Comparison of ENCODE assay signal across 5 fruit fly cellular contexts in the genomic region with DNA sequence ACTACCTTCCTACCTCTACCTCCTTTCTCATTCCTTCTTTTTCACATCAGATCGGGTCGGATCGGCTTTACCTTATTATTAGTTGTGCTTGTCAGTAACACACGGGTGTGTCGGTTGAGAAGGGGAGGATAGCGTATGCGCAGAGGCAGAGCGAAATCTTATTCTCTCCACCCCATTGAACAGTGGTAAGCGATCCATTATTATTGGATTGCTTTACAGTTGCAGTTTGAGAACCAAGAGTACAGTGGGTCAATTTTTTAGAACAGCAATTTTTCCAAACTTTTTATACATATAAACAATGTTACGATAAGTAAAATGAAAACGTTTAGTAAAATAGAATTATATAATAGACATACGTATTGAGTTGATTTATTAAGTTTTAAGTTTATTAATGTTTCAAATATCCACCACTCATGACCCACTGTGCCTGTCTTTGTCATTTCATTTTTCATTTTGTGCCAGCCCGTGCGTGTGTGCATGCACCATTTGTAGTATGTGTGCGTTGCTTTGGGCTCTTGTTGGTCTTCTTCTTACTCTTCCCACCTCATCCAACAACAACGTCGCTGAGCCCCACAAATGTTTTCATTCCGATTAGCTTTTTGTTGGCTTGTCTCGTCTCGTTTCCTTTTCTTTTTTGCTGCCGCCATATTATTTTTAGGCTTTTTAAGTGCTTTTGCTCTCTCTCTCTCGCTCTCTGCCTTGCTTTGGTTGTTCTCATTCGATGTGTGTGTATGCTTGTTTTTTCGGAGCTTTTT.
TF ChIP-seq lines count a peak whose summit lies in the region.

No protein-coding gene starts in this region.

- TF ChIP-seq CTCF in whole organism, embryonic (GFP tag; optimal IDR thresholded peaks at IDR 0.05; lab: Kevin White, UChicago) = peak; percentile 79

TF ChIP-seq in whole organism, adult, 20 proteins besides CTCF, POLR2A, EP300 and RAD21 (continues in another document):
- peak; percentile 98 for TF ChIP-seq CG1620 (GFP tag; optimal IDR thresholded peaks at IDR 0.05; lab: Kevin White, UChicago)
- TF ChIP-seq bab1 (GFP tag; optimal IDR thresholded peaks at IDR 0.05; lab: Kevin White, UChicago) = peak; percentile 87
- TF ChIP-seq ovo (GFP tag; optimal IDR thresholded peaks at IDR 0.05; lab: Kevin White, UChicago) = peak; percentile 97
- peak; percentile 99 for TF ChIP-seq CG33017 (tag; optimal IDR thresholded peaks at IDR 0.05; lab: Kevin White, UChicago)
- peak; percentile 97 for TF ChIP-seq Mnt (GFP tag; optimal IDR thresholded peaks at IDR 0.05; lab: Kevin White, UChicago)
- peak; percentile 98 for TF ChIP-seq Clk (GFP tag; optimal IDR thresholded peaks at IDR 0.05; lab: Kevin White, UChicago)
- TF ChIP-seq toe (GFP tag; optimal IDR thresholded peaks at IDR 0.05; lab: Kevin White, UChicago) = peak; percentile 98
- TF ChIP-seq Hr96 (GFP tag; optimal IDR thresholded peaks at IDR 0.05; lab: Kevin White, UChicago) = peak; percentile 99
- peak; percentile 98 for TF ChIP-seq kay (GFP tag; lab: Kevin White, UChicago; ENCODE audit: borderline replicate concordance)
- no peak for TF ChIP-seq cnc (optimal IDR thresholded peaks at IDR 0.05; lab: Kevin White, UChicago)
- peak; percentile 100 for TF ChIP-seq CG7101 (tag; optimal IDR thresholded peaks at IDR 0.05; lab: Kevin White, UChicago)
- peak; percentile 95 for TF ChIP-seq Crg-1 (GFP tag; optimal IDR thresholded peaks at IDR 0.05; lab: Kevin White, UChicago)
- TF ChIP-seq tj (GFP tag; optimal IDR thresholded peaks at IDR 0.05; lab: Kevin White, UChicago) = peak; percentile 90
- TF ChIP-seq cic (GFP tag; optimal IDR thresholded peaks at IDR 0.05; lab: Kevin White, UChicago) = peak; percentile 81
- peak; percentile 93 for TF ChIP-seq pad (GFP tag; optimal IDR thresholded peaks at IDR 0.05; lab: Kevin White, UChicago)
- peak; percentile 98 for TF ChIP-seq CG14711 (tag; optimal IDR thresholded peaks at IDR 0.05; lab: Kevin White, UChicago)

TF ChIP-seq in whole organism, embryonic, 481 proteins besides CTCF, POLR2A, EP300 and RAD21 (continues in another document):
- TF ChIP-seq CG3847 (GFP tag; IDR thresholded peaks at IDR 0.05; lab: Robert Waterston, UW) (peak; percentile 99), CrebB (tag; optimal IDR thresholded peaks at IDR 0.05; lab: Kevin White, UChicago) (peak; percentile 99), CG4360 (GFP tag; IDR thresholded peaks at IDR 0.05; lab: Robert Waterston, UW) (peak; percentile 91), Vsx1 (GFP tag; optimal IDR thresholded peaks at IDR 0.05; lab: Kevin White, UChicago) (peak; percentile 97), bab2 (GFP tag; optimal IDR thresholded peaks at IDR 0.05; lab: Kevin White, UChicago) (peak; percentile 79), CG11398 (GFP tag; optimal IDR thresholded peaks at IDR 0.05; lab: Kevin White, UChicago) (peak; percentile 67), ham (GFP tag; IDR thresholded peaks at IDR 0.05; lab: Robert Waterston, UW) (peak; percentile 94), CG7928 (GFP tag; optimal IDR thresholded peaks at IDR 0.05; lab: Kevin White, UChicago) (peak; percentile 84), CG9727 (GFP tag; optimal IDR thresholded peaks at IDR 0.05; lab: Kevin White, UChicago) (peak; percentile 98), CG12769 (tag; optimal IDR thresholded peaks at IDR 0.05; lab: Kevin White, UChicago) (peak; percentile 93), mam (GFP tag; optimal IDR thresholded peaks at IDR 0.05; lab: Kevin White, UChicago) (peak; percentile 94), cad (GFP tag; optimal IDR thresholded peaks at IDR 0.05; lab: Kevin White, UChicago) (no peak), ERR (GFP tag; optimal IDR thresholded peaks at IDR 0.05; lab: Kevin White, UChicago) (peak; percentile 94), Eip74EF (GFP tag; optimal IDR thresholded peaks at IDR 0.05; lab: Kevin White, UChicago) (peak in 1 of 2 experiments; percentile 97), CG12071 (GFP tag; optimal IDR thresholded peaks at IDR 0.05; lab: Kevin White, UChicago) (peak; percentile 98), onecut (GFP tag; IDR thresholded peaks at IDR 0.05; lab: Robert Waterston, UW) (peak; percentile 95)

TF ChIP-seq in whole organism, prepupa, 60 proteins besides CTCF, POLR2A, EP300 and RAD21 (continues in another document):
- TF ChIP-seq CG10631 (GFP tag; optimal IDR thresholded peaks at IDR 0.05; lab: Kevin White, UChicago) (peak; percentile 98), Ets21C (GFP tag; optimal IDR thresholded peaks at IDR 0.05; lab: Kevin White, UChicago) (peak; percentile 96), vri (GFP tag; optimal IDR thresholded peaks at IDR 0.05; lab: Kevin White, UChicago) (peak; percentile 95), Smox (GFP tag; optimal IDR thresholded peaks at IDR 0.05; lab: Kevin White, UChicago) (peak; percentile 97), cyc (GFP tag; optimal IDR thresholded peaks at IDR 0.05; lab: Kevin White, UChicago) (peak; percentile 94), OdsH (GFP tag; optimal IDR thresholded peaks at IDR 0.05; lab: Kevin White, UChicago) (peak; percentile 99), CG3919 (GFP tag; optimal IDR thresholded peaks at IDR 0.05; lab: Kevin White, UChicago) (peak; percentile 98), Met (GFP tag; optimal IDR thresholded peaks at IDR 0.05; lab: Kevin White, UChicago) (peak; percentile 98), acj6 (GFP tag; optimal IDR thresholded peaks at IDR 0.05; lab: Kevin White, UChicago) (peak; percentile 98), CG6792 (GFP tag; optimal IDR thresholded peaks at IDR 0.05; lab: Kevin White, UChicago) (peak; percentile 97), Blimp-1 (GFP tag; optimal IDR thresholded peaks at IDR 0.05; lab: Kevin White, UChicago) (peak; percentile 92), fd85E (GFP tag; optimal IDR thresholded peaks at IDR 0.05; lab: Kevin White, UChicago) (peak; percentile 91), Hr39 (GFP tag; optimal IDR thresholded peaks at IDR 0.05; lab: Kevin White, UChicago) (peak; percentile 94), CG6163 (GFP tag; IDR thresholded peaks at IDR 0.05; lab: Robert Waterston, UW) (peak; percentile 97), esn (GFP tag; optimal IDR thresholded peaks at IDR 0.05; lab: Kevin White, UChicago) (peak; percentile 97), Hr4 (GFP tag; optimal IDR thresholded peaks at IDR 0.05; lab: Kevin White, UChicago) (peak; percentile 97), svp (GFP tag; lab: Kevin White, UChicago) (peak; percentile 97)

TF ChIP-seq in whole organism, pupa, 21 proteins besides CTCF, POLR2A, EP300 and RAD21 (continues in another document):
- TF ChIP-seq EcR (GFP tag; optimal IDR thresholded peaks at IDR 0.05; lab: Kevin White, UChicago) (peak; percentile 37), CG9948 (tag; optimal IDR thresholded peaks at IDR 0.05; lab: Kevin White, UChicago) (peak; percentile 99), D1 (tag; optimal IDR thresholded peaks at IDR 0.05; lab: Kevin White, UChicago) (peak; percentile 99), Pif1B (GFP tag; optimal IDR thresholded peaks at IDR 0.05; lab: Kevin White, UChicago) (peak; percentile 97), CG32121 (GFP tag; IDR thresholded peaks at IDR 0.05; lab: Robert Waterston, UW) (peak; percentile 99), rn (GFP tag; IDR thresholded peaks at IDR 0.05; lab: Robert Waterston, UW) (peak; percentile 88), Ets98B (GFP tag; IDR thresholded peaks at IDR 0.05; lab: Robert Waterston, UW) (peak; percentile 97), Snoo (tag; optimal IDR thresholded peaks at IDR 0.05; lab: Kevin White, UChicago) (peak; percentile 97), Pif1A (GFP tag; optimal IDR thresholded peaks at IDR 0.05; lab: Kevin White, UChicago) (peak; percentile 97), fd96Ca (GFP tag; IDR thresholded peaks at IDR 0.05; lab: Robert Waterston, UW) (peak; percentile 88), CG10348 (GFP tag; IDR thresholded peaks at IDR 0.05; lab: Robert Waterston, UW) (peak; percentile 94), CG8159 (tag; optimal IDR thresholded peaks at IDR 0.05; lab: Kevin White, UChicago) (peak; percentile 99), CG15710 (tag; optimal IDR thresholded peaks at IDR 0.05; lab: Kevin White, UChicago) (peak; percentile 99), CG12605 (GFP tag; IDR thresholded peaks at IDR 0.05; lab: Robert Waterston, UW) (peak; percentile 96), CG34367 (tag; optimal IDR thresholded peaks at IDR 0.05; lab: Kevin White, UChicago) (peak; percentile 99), CG8301 (tag; optimal IDR thresholded peaks at IDR 0.05; lab: Kevin White, UChicago) (peak; percentile 99), CG13204 (GFP tag; optimal IDR thresholded peaks at IDR 0.05; lab: Kevin White, UChicago) (peak; percentile 96), CG14655 (GFP tag; optimal IDR thresholded peaks at IDR 0.05; lab: Kevin White, UChicago) (peak; percentile 98), CG4496 (GFP tag; IDR thresholded peaks at IDR 0.05; lab: Robert Waterston, UW) (peak; percentile 98)

TF ChIP-seq in whole organism, wandering third instar larva, 38 proteins besides CTCF, POLR2A, EP300 and RAD21 (continues in another document):
- peak; percentile 88 for TF ChIP-seq GATAd (GFP tag; optimal IDR thresholded peaks at IDR 0.05; lab: Kevin White, UChicago)
- TF ChIP-seq rgr (GFP tag; optimal IDR thresholded peaks at IDR 0.05; lab: Kevin White, UChicago) = peak; percentile 99
- peak; percentile 86 for TF ChIP-seq CG32264 (GFP tag; optimal IDR thresholded peaks at IDR 0.05; lab: Kevin White, UChicago)
- peak; percentile 59 for TF ChIP-seq Hr83 (GFP tag; optimal IDR thresholded peaks at IDR 0.05; lab: Kevin White, UChicago; ENCODE audit: poor library complexity, severe bottlenecking)
- peak; percentile 96 for TF ChIP-seq psq (GFP tag; optimal IDR thresholded peaks at IDR 0.05; lab: Kevin White, UChicago)
- TF ChIP-seq Hnf4 (GFP tag; optimal IDR thresholded peaks at IDR 0.05; lab: Kevin White, UChicago) = peak; percentile 96
- TF ChIP-seq HLH106 (tag; optimal IDR thresholded peaks at IDR 0.05; lab: Kevin White, UChicago) = peak; percentile 99
- TF ChIP-seq Sp1 (GFP tag; optimal IDR thresholded peaks at IDR 0.05; lab: Kevin White, UChicago) = peak; percentile 99
- no peak for TF ChIP-seq pan (optimal IDR thresholded peaks at IDR 0.05; lab: Kevin White, UChicago)
- peak; percentile 98 for TF ChIP-seq sage (GFP tag; optimal IDR thresholded peaks at IDR 0.05; lab: Kevin White, UChicago)
- peak; percentile 90 for TF ChIP-seq tai (GFP tag; optimal IDR thresholded peaks at IDR 0.05; lab: Kevin White, UChicago)
- peak; percentile 79 for TF ChIP-seq Vsx2 (GFP tag; optimal IDR thresholded peaks at IDR 0.05; lab: Kevin White, UChicago; ENCODE audit: partially characterized antibody)
- TF ChIP-seq dl (GFP tag; optimal IDR thresholded peaks at IDR 0.05; lab: Kevin White, UChicago; ENCODE audit: insufficient read depth in 1 of 2, partially characterized antibody in 2 of 2) = peak; percentile 54 to 57
- no peak for TF ChIP-seq CrebA (GFP tag; optimal IDR thresholded peaks at IDR 0.05; lab: Kevin White, UChicago; ENCODE audit: borderline replicate concordance)
- TF ChIP-seq Jra (GFP tag; optimal IDR thresholded peaks at IDR 0.05; lab: Kevin White, UChicago) = peak; percentile 92
- TF ChIP-seq Rel (GFP tag; optimal IDR thresholded peaks at IDR 0.05; lab: Kevin White, UChicago) = peak; percentile 98
- peak; percentile 93 for TF ChIP-seq Rel (tag; optimal IDR thresholded peaks at IDR 0.05; lab: Kevin White, UChicago)
- TF ChIP-seq brk (GFP tag; optimal IDR thresholded peaks at IDR 0.05; lab: Kevin White, UChicago) = peak; percentile 97
- no peak for TF ChIP-seq Myc (optimal IDR thresholded peaks at IDR 0.05; lab: Kevin White, UChicago)
- TF ChIP-seq sv (GFP tag; optimal IDR thresholded peaks at IDR 0.05; lab: Kevin White, UChicago) = peak; percentile 96
